Worm (Caenorhabditis elegans): ENCODE measurements around the gene fntb-1.
A peak's percentile ranks its signal among the peaks of the same experiment; 100 is the strongest.

fntb-1 gene

DNA sequence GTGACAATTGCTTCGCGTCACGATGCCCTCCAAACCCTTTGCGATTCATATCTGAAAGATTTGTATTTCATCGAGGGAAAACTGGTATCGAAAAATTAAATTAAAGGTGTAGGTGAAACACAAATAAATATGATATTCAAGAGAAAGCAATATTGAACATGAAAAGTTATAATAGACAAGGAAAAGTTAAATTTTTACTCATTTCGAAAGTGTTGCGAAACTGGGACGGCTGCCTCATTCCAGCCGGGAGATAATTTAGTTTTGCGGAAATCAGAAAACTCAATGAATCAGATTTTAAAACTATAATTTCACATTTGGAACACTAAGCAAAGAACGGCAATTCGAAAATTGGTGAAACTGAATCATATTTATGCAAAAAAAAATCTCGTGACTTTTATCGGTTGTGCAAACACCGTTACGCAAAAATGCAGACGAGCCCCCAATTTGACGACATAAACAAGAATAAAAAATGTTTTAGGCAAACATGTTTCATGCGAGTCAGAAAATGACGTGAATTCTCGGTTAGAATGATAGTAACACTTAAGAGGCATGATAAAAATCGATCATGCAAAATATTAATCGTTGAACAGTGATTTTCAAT is 32.4 kb upstream of the fntb-1 start, which contains the start of the genes nxf-1 and C15H11.11 (continued):
- 0 out of 2 replicates have a peak, but pooled peaks have one; percentile 28 for TF ChIP-seq ceh-20 (GFP tag; IDR thresholded peaks at IDR 0.05)
- peak; percentile 35 for TF ChIP-seq spr-1 (tag; optimal IDR thresholded peaks at IDR 0.05)
- no peak for TF ChIP-seq lim-7 (GFP tag; IDR thresholded peaks at IDR 0.05)
- TF ChIP-seq ceh-32 (tag; optimal IDR thresholded peaks at IDR 0.05; ENCODE audit: poor library complexity): no peak
- no peak for TF ChIP-seq F10B5.3 (tag; optimal IDR thresholded peaks at IDR 0.05)
- TF ChIP-seq nhr-6 (tag; optimal IDR thresholded peaks at IDR 0.05): peak; percentile 73
- TF ChIP-seq nhr-237 (tag; optimal IDR thresholded peaks at IDR 0.05): no peak
- TF ChIP-seq duxl-1 (tag; optimal IDR thresholded peaks at IDR 0.05; ENCODE audit: poor library complexity): peak; percentile 39
- peak; percentile 14 for TF ChIP-seq mxl-3 (GFP tag; optimal IDR thresholded peaks at IDR 0.05)
- TF ChIP-seq hlh-30 (tag; optimal IDR thresholded peaks at IDR 0.05; ENCODE audit: insufficient read depth): peak; percentile 99
- TF ChIP-seq daf-16 (GFP tag; optimal IDR thresholded peaks at IDR 0.05): peak; percentile 39 to 74
- TF ChIP-seq daf-16 (tag; optimal IDR thresholded peaks at IDR 0.05): peak; percentile 99
- TF ChIP-seq mdl-1 (tag; optimal IDR thresholded peaks at IDR 0.05): peak in 1 of 2 experiments; percentile 71
- TF ChIP-seq tra-1 (GFP tag; IDR thresholded peaks at IDR 0.05): 0 out of 2 replicates have a peak, but pooled peaks have one; percentile 43
- peak in 1 of 2 experiments; percentile 49 for TF ChIP-seq hif-1 (tag; optimal IDR thresholded peaks at IDR 0.05)
- TF ChIP-seq dve-1 (tag; optimal IDR thresholded peaks at IDR 0.05; ENCODE audit: insufficient read depth): peak; percentile 80
- TF ChIP-seq ZK546.5 (tag; optimal IDR thresholded peaks at IDR 0.05): no peak
- TF ChIP-seq attf-4 (tag; optimal IDR thresholded peaks at IDR 0.05): no peak
- peak; percentile 72 for TF ChIP-seq lin-38 (GFP tag; IDR thresholded peaks at IDR 0.05)
- TF ChIP-seq lin-39 (tag; optimal IDR thresholded peaks at IDR 0.05): no peak
- TF ChIP-seq lin-15B (tag; optimal IDR thresholded peaks at IDR 0.05): no peak
- peak; percentile 50 for TF ChIP-seq nhr-28 (tag; optimal IDR thresholded peaks at IDR 0.05)

- TF ChIP-seq lsy-2 (tag; optimal IDR thresholded peaks at IDR 0.05) (peak in 1 of 2 experiments; percentile 19), hlh-11 (tag; optimal IDR thresholded peaks at IDR 0.05) (no peak), R02D3.7 (tag; optimal IDR thresholded peaks at IDR 0.05) (peak; percentile 39), unc-62 (GFP tag; optimal IDR thresholded peaks at IDR 0.05 in 1 of 2) (peak in 1 of 2 experiments; percentile 19), unc-62 (tag; optimal IDR thresholded peaks at IDR 0.05) (no peak)
These were observed 29.7 kb upstream of the fntb-1 start, which contains the start of the genes nxf-2 and set-31 for ce11 chrV:14417735-14418134. TSS of gene nxf-2 (minus strand) at chrV:14417835. TSS of gene set-31 (plus strand) at chrV:14417903.

- TF ChIP-seq lin-38 (GFP tag; IDR thresholded peaks at IDR 0.05) (peak; percentile 26; the same call in 1 of the 2 replicates), php-3 (GFP tag; IDR thresholded peaks at IDR 0.05) (no peak), nhr-111 (GFP tag; optimal IDR thresholded peaks at IDR 0.05) (no peak), dmd-6 (GFP tag; IDR thresholded peaks at IDR 0.05) (no peak), sdz-12 (GFP tag; optimal IDR thresholded peaks at IDR 0.05) (no peak), daf-12 (tag; optimal IDR thresholded peaks at IDR 0.05) (no peak), ZK546.5 (tag; optimal IDR thresholded peaks at IDR 0.05) (no peak), Y105C5A.15 (GFP tag; IDR thresholded peaks at IDR 0.05) (no peak), lsy-2 (tag; optimal IDR thresholded peaks at IDR 0.05) (no peak)
These were observed 27.6 kb upstream of the fntb-1 start for ce11 chrV:14419855-14420254.

- TF ChIP-seq lin-38 (GFP tag; IDR thresholded peaks at IDR 0.05) (0 out of 2 replicates have a peak, but pooled peaks have one; percentile 44), lin-13 (GFP tag; optimal IDR thresholded peaks at IDR 0.05) (no peak), pqm-1 (tag; optimal IDR thresholded peaks at IDR 0.05) (peak; percentile 24), pha-4 (GFP tag; IDR thresholded peaks at IDR 0.05) (peak; percentile 49; the same call in 1 of the 2 replicates), pha-4 (tag; optimal IDR thresholded peaks at IDR 0.05) (no peak), fkh-10 (GFP tag; optimal IDR thresholded peaks at IDR 0.05) (no peak), dve-1 (tag; optimal IDR thresholded peaks at IDR 0.05; ENCODE audit: insufficient read depth) (no peak), hmg-1.1 (GFP tag; IDR thresholded peaks at IDR 0.05) (no peak), F49E8.2 (tag; optimal IDR thresholded peaks at IDR 0.05; ENCODE audit: borderline replicate concordance) (no peak), arid-1 (GFP tag; conservative IDR thresholded peaks at IDR 0.05) (no peak), lin-15B (tag; optimal IDR thresholded peaks at IDR 0.05) (no peak), nhr-102 (tag; optimal IDR thresholded peaks at IDR 0.05) (no peak), fos-1 (tag; optimal IDR thresholded peaks at IDR 0.05) (no peak), Y105C5A.15 (GFP tag; IDR thresholded peaks at IDR 0.05) (no peak), T26A8.4 (GFP tag; IDR thresholded peaks at IDR 0.05) (no peak), Y5F2A.4 (GFP tag; optimal IDR thresholded peaks at IDR 0.05) (no peak), ceh-28 (tag; optimal IDR thresholded peaks at IDR 0.05) (no peak)
These were observed 26.1 kb upstream of the fntb-1 start, which contains the start of gene dhs-22 for ce11 chrV:14421325-14421724. TSS of gene dhs-22 (minus strand) at chrV:14421440.
